Worm (Caenorhabditis elegans) whole organism, young adult: ENCODE data around the gene K10H10.7.

ENCODE experiments used
- B0019.2 ChIP-seq: fragments of 200-800 bp; sonication (Bioruptor generic); conservative IDR thresholded peaks from 2 replicates; pipeline ENCODE4 v1.3.6; 2022; ENCODE audit warnings: missing genetic modification reagents, missing genetic modification characterization, missing compliant biosample characterization
- F22D6.2 ChIP-seq: sonication (generic microtip); optimal IDR thresholded peaks from 2 replicates; lab custom pipeline; 2016; ENCODE audit warnings: mild to moderate bottlenecking, missing genetic modification characterization, missing compliant biosample characterization
- ZK185.1 ChIP-seq: sonication (generic microtip); optimal IDR thresholded peaks from 2 replicates; lab custom pipeline; 2016; ENCODE audit warnings: mild to moderate bottlenecking, missing genetic modification characterization, missing compliant biosample characterization; ENCODE audit not compliant: poor library complexity, severe bottlenecking
- ama-1 ChIP-seq, 3 experiments: fragments of 150-350 bp in 1 of 3; sonication (generic microtip) in 2 of 3; optimal IDR thresholded peaks; 2 replicates each; lab custom pipeline; 2014 to 2018; ENCODE audit warnings: missing biosample characterization in 2 of 3, missing genetic modification characterization in 2 of 3, missing genetic modification reagents in 2 of 3
- ceh-91 ChIP-seq: fragments of 200-800 bp; sonication (Bioruptor generic); IDR thresholded peaks from 2 replicates; pipeline ENCODE4 v1.3.6; 2022; ENCODE audit warnings: missing genetic modification reagents, missing genetic modification characterization, missing compliant biosample characterization
- dpl-1 ChIP-seq: fragments of 150-350 bp; optimal IDR thresholded peaks from 2 replicates; lab custom pipeline; 2014; ENCODE audit warnings: missing biosample characterization, missing genetic modification reagents, missing genetic modification characterization
- efl-1 ChIP-seq: fragments of 150-350 bp; optimal IDR thresholded peaks from 2 replicates; lab custom pipeline; 2014; ENCODE audit warnings: missing biosample characterization, missing genetic modification reagents, missing genetic modification characterization
- gei-17 ChIP-seq: fragments of 200-800 bp; sonication (Bioruptor generic); optimal IDR thresholded peaks from 2 replicates; lab custom pipeline; 2018; ENCODE audit warnings: mild to moderate bottlenecking, missing genetic modification characterization, missing compliant biosample characterization
- lin-35 ChIP-seq, 3 experiments: fragments of 150-350 bp in 2 of 3; sonication (generic microtip) in 1 of 3; optimal IDR thresholded peaks; 2 replicates each; lab custom pipeline; 2014 to 2018; ENCODE audit warnings: missing biosample characterization in 3 of 3, missing genetic modification characterization in 3 of 3, missing genetic modification reagents in 3 of 3
- nfya-1 ChIP-seq: sonication (generic microtip); optimal IDR thresholded peaks from 2 replicates; lab custom pipeline; 2017; ENCODE audit warnings: antibody characterized with exemption, missing compliant biosample characterization, missing genetic modification characterization, borderline replicate concordance; ENCODE audit not compliant: insufficient read depth
- nhr-179 ChIP-seq: sonication (generic microtip); optimal IDR thresholded peaks from 2 replicates; lab custom pipeline; 2016; ENCODE audit warnings: mild to moderate bottlenecking, missing genetic modification characterization, missing compliant biosample characterization
- nhr-90 ChIP-seq: sonication (generic microtip); optimal IDR thresholded peaks from 2 replicates; lab custom pipeline; 2016; ENCODE audit warnings: missing genotype, mild to moderate bottlenecking, missing genetic modification characterization, missing compliant biosample characterization
- pha-4 ChIP-seq: fragments of 150-350 bp; sonication (generic microtip); optimal IDR thresholded peaks from 2 replicates; lab custom pipeline; 2014; ENCODE audit warnings: missing biosample characterization, missing genetic modification reagents, missing genetic modification characterization
- tbp1 ChIP-seq: fragments of 200-800 bp; sonication (Bioruptor generic); optimal IDR thresholded peaks from 2 replicates; lab custom pipeline; 2018; ENCODE audit warnings: mild to moderate bottlenecking, missing genetic modification characterization, missing compliant biosample characterization

- TF ChIP-seq B0019.2 (GFP tag; lab: Robert Waterston, UW) (no peak), ceh-91 (GFP tag; lab: Robert Waterston, UW) (no peak), nhr-179 (no peak), pha-4 (tag; lab: Kevin White, UChicago) (no peak), nfya-1 (tag; lab: Kevin White, UChicago) (no peak), gei-17 (no peak), efl-1 (GFP tag; lab: Kevin White, UChicago) (no peak), ZK185.1 (tag; lab: Kevin White, UChicago) (no peak), lin-35 (GFP tag; optimal IDR thresholded peaks at IDR 0.05; lab: Kevin White, UChicago) (no peak), nhr-90 (tag; lab: Kevin White, UChicago) (no peak), F22D6.2 (tag; lab: Kevin White, UChicago) (no peak), dpl-1 (GFP tag; lab: Kevin White, UChicago) (no peak), ama-1 (optimal IDR thresholded peaks at IDR 0.05; lab: Kevin White, UChicago) (peak; percentile 31), ama-1 (GFP tag; optimal IDR thresholded peaks at IDR 0.05; lab: Kevin White, UChicago) (no peak), tbp1 (GFP tag; lab: Kevin White, UChicago) (no peak)
Observed at ce11 chrII:14494014-14494413, 13.4 kb downstream of the K10H10.7 start.
